Worm (Caenorhabditis elegans) whole organism, L3 larva: ENCODE measurements around the gene R107.5.

Experiments
- R02D3.7 ChIP-seq: fragments of 150-350 bp; optimal IDR thresholded peaks from 2 replicates; lab custom pipeline; 2014; ENCODE audit warnings: missing biosample characterization, missing genetic modification characterization
- ZK546.5 ChIP-seq: sonication (generic microtip); optimal IDR thresholded peaks from 2 replicates; lab custom pipeline; 2017; ENCODE audit warnings: missing biosample characterization, missing genetic modification characterization
- ama-1 ChIP-seq: fragments of 150-350 bp; optimal IDR thresholded peaks from 2 replicates; lab custom pipeline; 2018
- ceh-16 ChIP-seq: sonication (generic microtip); optimal IDR thresholded peaks from 2 replicates; lab custom pipeline; 2017; ENCODE audit warnings: missing biosample characterization, missing genetic modification characterization
- fkh-10 ChIP-seq: sonication (generic microtip); optimal IDR thresholded peaks from 2 replicates; lab custom pipeline; 2017; ENCODE audit warnings: missing biosample characterization, missing genetic modification reagents, missing genetic modification characterization
- lin-39 ChIP-seq: fragments of 150-350 bp; optimal IDR thresholded peaks from 2 replicates; lab custom pipeline; 2018; ENCODE audit warnings: missing biosample characterization, missing genetic modification reagents, missing genetic modification characterization
- nhr-11 ChIP-seq: fragments of 150-350 bp; optimal IDR thresholded peaks from 2 replicates; lab custom pipeline; 2014; ENCODE audit warnings: missing biosample characterization, missing genetic modification characterization
- nhr-12 ChIP-seq: fragments of 150-350 bp; optimal IDR thresholded peaks from 2 replicates; lab custom pipeline; 2014; ENCODE audit warnings: missing biosample characterization, missing genetic modification characterization
- nhr-23 ChIP-seq: fragments of 150-350 bp; optimal IDR thresholded peaks from 2 replicates; lab custom pipeline; 2014; ENCODE audit warnings: missing biosample characterization, missing genetic modification reagents, missing genetic modification characterization
- nhr-237 ChIP-seq: fragments of 150-350 bp; optimal IDR thresholded peaks from 2 replicates; lab custom pipeline; 2014; ENCODE audit warnings: missing biosample characterization, missing genetic modification characterization
- nhr-76 ChIP-seq: fragments of 150-350 bp; sonication (generic microtip); optimal IDR thresholded peaks from 5 replicates; lab custom pipeline; 2014; ENCODE audit warnings: missing biosample characterization, missing genetic modification characterization
- pha-4 ChIP-seq: fragments of 150-350 bp; optimal IDR thresholded peaks from 2 replicates; lab custom pipeline; 2014; ENCODE audit warnings: missing biosample characterization, missing genetic modification reagents, missing genetic modification characterization
- unc-62 ChIP-seq: fragments of 150-350 bp; sonication (generic microtip); optimal IDR thresholded peaks from 4 replicates; lab custom pipeline; 2014; ENCODE audit warnings: missing biosample characterization, missing genetic modification reagents, missing genetic modification characterization
- ztf-4 ChIP-seq: fragments of 150-350 bp; optimal IDR thresholded peaks from 2 replicates; lab custom pipeline; 2014; ENCODE audit warnings: missing biosample characterization, missing genetic modification characterization

- TF ChIP-seq nhr-11 (tag; lab: Kevin White, UChicago) (no peak), ZK546.5 (no peak), nhr-76 (no peak), pha-4 (tag; lab: Kevin White, UChicago) (no peak), ztf-4 (no peak), R02D3.7 (tag; lab: Kevin White, UChicago) (no peak), ceh-16 (tag; lab: Kevin White, UChicago) (no peak), nhr-12 (tag; lab: Kevin White, UChicago) (no peak), lin-39 (no peak), fkh-10 (GFP tag; lab: Kevin White, UChicago) (no peak), unc-62 (GFP tag; lab: Kevin White, UChicago) (no peak), nhr-23 (tag; lab: Kevin White, UChicago) (no peak), nhr-237 (tag; lab: Kevin White, UChicago) (no peak), ama-1 (peak; percentile 83)
Observed at ce11 chrIII:9053263-9053662, 327 bp downstream of the R107.5 start.
